Fruit fly (Drosophila melanogaster): ENCODE data around the gene Paics.

- TF ChIP-seq CG8478 (optimal IDR thresholded peaks at IDR 0.05) (no peak), CTCF (optimal IDR thresholded peaks at IDR 0.05) (peak in 1 of 2 experiments; percentile 4)
These were observed 4.2 kb upstream of the Paics start for dm6 chrX:12764640-12765039.
